Fruit fly (Drosophila melanogaster): Measurements from ENCODE around the gene kud.
A peak's percentile ranks its signal among the peaks of the same experiment; 100 is the strongest.

DNA sequence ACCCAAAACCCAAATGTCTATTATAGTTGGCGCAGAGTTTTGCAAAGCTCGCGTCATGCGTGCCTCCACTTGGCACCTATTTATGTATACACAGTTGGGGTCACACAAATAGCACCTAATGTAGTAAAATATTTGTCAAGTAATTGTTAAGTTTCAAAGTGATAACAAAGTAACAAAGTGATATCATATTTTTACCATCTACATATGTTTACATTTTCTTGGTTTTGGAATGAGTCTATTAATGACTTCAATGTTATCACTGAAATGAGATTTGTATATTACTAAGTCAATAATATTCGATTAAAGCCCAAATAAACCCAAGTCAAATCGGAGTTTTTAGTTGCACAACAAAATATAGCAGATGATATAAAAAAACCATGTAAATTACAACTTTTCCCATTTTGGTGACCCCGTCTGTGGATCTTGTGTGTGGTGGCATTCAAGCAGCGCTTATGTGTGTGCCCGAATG, 27.7 kb upstream of the kud start:
- TF ChIP-seq CG15710 (tag; optimal IDR thresholded peaks at IDR 0.05) (peak; percentile 50), fd96Ca (GFP tag; IDR thresholded peaks at IDR 0.05) (no peak), EcR (GFP tag; optimal IDR thresholded peaks at IDR 0.05) (no peak), CG4496 (GFP tag; IDR thresholded peaks at IDR 0.05) (peak; percentile 45; the same call in 1 of the 3 replicates), Snoo (tag; optimal IDR thresholded peaks at IDR 0.05) (peak; percentile 21), rn (GFP tag; IDR thresholded peaks at IDR 0.05) (no peak)

All from whole organism, pupa.